Worm (Caenorhabditis elegans): ENCODE results near the gene tnc-2.

DNA sequence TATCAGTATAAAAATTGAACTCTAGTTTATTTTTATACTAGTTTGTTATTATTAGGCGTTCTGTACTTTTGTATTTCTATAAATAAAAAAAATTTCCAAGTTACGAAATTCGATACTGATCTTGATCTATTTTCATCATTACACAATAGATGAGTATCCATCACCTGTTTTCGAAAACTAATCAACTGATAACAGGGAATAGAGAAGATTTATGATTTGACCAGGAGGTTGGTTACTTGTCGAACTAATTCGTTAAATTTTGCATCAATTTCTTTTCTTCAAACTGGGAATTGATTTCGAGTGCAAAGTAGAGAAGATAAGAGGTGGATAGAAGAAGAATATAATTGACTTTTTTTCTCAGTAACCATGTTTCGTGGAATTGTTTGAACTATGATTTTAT lies 48.8 kb downstream of the tnc-2 start:
- TF ChIP-seq Y53F4B.3 (GFP tag; IDR thresholded peaks at IDR 0.05), result no peak
- no peak for TF ChIP-seq attf-5 (GFP tag; optimal IDR thresholded peaks at IDR 0.05)
- TF ChIP-seq lin-40 (tag; optimal IDR thresholded peaks at IDR 0.05), result no peak
- TF ChIP-seq ets-4 (GFP tag; optimal IDR thresholded peaks at IDR 0.05), result no peak
- TF ChIP-seq unc-62 (GFP tag; optimal IDR thresholded peaks at IDR 0.05), result no peak
- TF ChIP-seq snpc-4 (GFP tag; optimal IDR thresholded peaks at IDR 0.05), result no peak
- no peak for TF ChIP-seq snpc-4 (tag; optimal IDR thresholded peaks at IDR 0.05)
- TF ChIP-seq pbrm-1 (GFP tag; IDR thresholded peaks at IDR 0.05), result no peak
- no peak for TF ChIP-seq attf-3 (GFP tag; conservative IDR thresholded peaks at IDR 0.05)
- TF ChIP-seq dpl-1 (GFP tag; optimal IDR thresholded peaks at IDR 0.05), result no peak

All from whole organism, young adult.